Fruit fly (Drosophila melanogaster): ENCODE measurements around the gene Yod1.

Gene Yod1

DNA sequence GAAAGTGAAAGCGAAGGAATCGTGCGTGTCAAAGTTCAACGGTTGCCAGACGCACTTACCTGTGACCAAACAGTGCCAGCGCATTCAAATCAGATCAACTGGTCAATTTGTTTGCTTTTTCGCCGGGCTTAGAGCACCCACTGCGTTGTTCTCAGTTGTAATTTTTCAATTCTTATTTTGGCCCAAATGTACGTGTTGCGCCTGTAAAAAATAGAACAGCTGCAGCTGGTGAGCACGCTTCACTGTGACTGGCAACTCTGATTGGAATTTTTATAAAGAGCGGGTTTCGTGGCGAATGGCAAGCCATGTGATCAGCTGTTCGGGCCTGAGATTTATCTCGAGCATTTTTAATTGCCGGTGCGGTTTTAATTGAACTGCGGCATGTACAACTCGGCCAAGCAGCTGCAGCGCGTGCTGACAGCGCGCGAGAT is 12.2 kb downstream of the Yod1 start, which contains the start of the genes Fitm and AlaRS-m (continued):
- TF ChIP-seq eve (GFP tag; optimal IDR thresholded peaks at IDR 0.05) (no peak), CG3163 (GFP tag; optimal IDR thresholded peaks at IDR 0.05) (no peak), hbn (GFP tag; IDR thresholded peaks at IDR 0.05; ENCODE audit: partially characterized antibody) (0 out of 2 replicates have a peak, but pooled peaks have one; percentile 29), crol (GFP tag; IDR thresholded peaks at IDR 0.05) (no peak), CG17186 (GFP tag; optimal IDR thresholded peaks at IDR 0.05) (no peak), Mrtf (GFP tag; IDR thresholded peaks at IDR 0.05) (no peak), CG4424 (GFP tag; optimal IDR thresholded peaks at IDR 0.05) (no peak), HmgD (GFP tag; optimal IDR thresholded peaks at IDR 0.05) (no peak), CG9437 (GFP tag; optimal IDR thresholded peaks at IDR 0.05) (no peak), Max (GFP tag; optimal IDR thresholded peaks at IDR 0.05) (no peak), Fer3 (tag; optimal IDR thresholded peaks at IDR 0.05) (no peak), gcm2 (GFP tag; optimal IDR thresholded peaks at IDR 0.05) (no peak), lbe (GFP tag; optimal IDR thresholded peaks at IDR 0.05) (no peak), schlank (tag; optimal IDR thresholded peaks at IDR 0.05) (no peak), gem (tag; optimal IDR thresholded peaks at IDR 0.05) (no peak), sr (GFP tag; IDR thresholded peaks at IDR 0.05) (no peak), chn (GFP tag; optimal IDR thresholded peaks at IDR 0.05) (no peak), Fer2 (tag; optimal IDR thresholded peaks at IDR 0.05) (no peak), CG4617 (GFP tag; optimal IDR thresholded peaks at IDR 0.05; ENCODE audit: borderline replicate concordance) (peak; percentile 42), CG14667 (GFP tag; IDR thresholded peaks at IDR 0.05) (no peak), slbo (GFP tag; IDR thresholded peaks at IDR 0.05) (no peak), CG12236 (GFP tag; optimal IDR thresholded peaks at IDR 0.05) (no peak), trem (tag; optimal IDR thresholded peaks at IDR 0.05) (peak; percentile 9), zen (tag; optimal IDR thresholded peaks at IDR 0.05) (no peak), MBD-R2 (GFP tag; IDR thresholded peaks at IDR 0.05) (peak; percentile 99), ATbp (GFP tag; optimal IDR thresholded peaks at IDR 0.05) (no peak), Mes4 (GFP tag; optimal IDR thresholded peaks at IDR 0.05) (no peak), Camta (GFP tag; optimal IDR thresholded peaks at IDR 0.05) (no peak), unpg (GFP tag; optimal IDR thresholded peaks at IDR 0.05) (no peak), CG8290 (GFP tag; optimal IDR thresholded peaks at IDR 0.05) (no peak), CG8290 (tag; optimal IDR thresholded peaks at IDR 0.05) (no peak), HLH54F (GFP tag; optimal IDR thresholded peaks at IDR 0.05) (no peak), chinmo (GFP tag; IDR thresholded peaks at IDR 0.05; ENCODE audit: partially characterized antibody) (no peak), Blimp-1 (GFP tag; optimal IDR thresholded peaks at IDR 0.05) (peak; percentile 99), mld (GFP tag; IDR thresholded peaks at IDR 0.05; ENCODE audit: partially characterized antibody) (no peak), Pdp1 (GFP tag; optimal IDR thresholded peaks at IDR 0.05) (peak in 1 of 2 experiments; percentile 2), CG7745 (tag; optimal IDR thresholded peaks at IDR 0.05) (no peak), cas (GFP tag; IDR thresholded peaks at IDR 0.05) (no peak), CG14441 (GFP tag; IDR thresholded peaks at IDR 0.05) (no peak), CG7928 (GFP tag; optimal IDR thresholded peaks at IDR 0.05) (no peak), zfh2 (GFP tag; optimal IDR thresholded peaks at IDR 0.05) (no peak), BtbVII (GFP tag; optimal IDR thresholded peaks at IDR 0.05) (no peak), Bdp1 (GFP tag; optimal IDR thresholded peaks at IDR 0.05) (no peak), CG7786 (GFP tag; optimal IDR thresholded peaks at IDR 0.05) (no peak), kay (GFP tag; optimal IDR thresholded peaks at IDR 0.05) (no peak), zf30C (GFP tag; optimal IDR thresholded peaks at IDR 0.05) (no peak), CG34422 (GFP tag; IDR thresholded peaks at IDR 0.05) (peak; percentile 51; the same call in 1 of the 3 replicates), CG6254 (GFP tag; optimal IDR thresholded peaks at IDR 0.05) (no peak), esg (GFP tag; conservative IDR thresholded peaks at IDR 0.05) (no peak), CG17829 (tag; optimal IDR thresholded peaks at IDR 0.05) (no peak), ssp (GFP tag; IDR thresholded peaks at IDR 0.05) (no peak), sd (tag; optimal IDR thresholded peaks at IDR 0.05) (peak; percentile 96)

Measured in whole organism, embryonic.